Worm (Caenorhabditis elegans) whole organism, early embryonic: ENCODE measurements around the gene puf-5.

Source experiments
- B0310.2 ChIP-seq: sonication (generic microtip); optimal IDR thresholded peaks from 2 replicates; lab custom pipeline; 2016; ENCODE audit warnings: mild to moderate bottlenecking, missing genetic modification characterization, missing compliant biosample characterization
- F13C5.2 ChIP-seq: sonication (generic microtip); optimal IDR thresholded peaks from 2 replicates; lab custom pipeline; 2017; ENCODE audit warnings: mild to moderate bottlenecking, missing genetic modification characterization, inconsistent platforms, missing compliant biosample characterization
- ama-1 ChIP-seq: fragments of 150-350 bp; optimal IDR thresholded peaks from 2 replicates; lab custom pipeline; 2014
- ceh-13 ChIP-seq: fragments of 200-800 bp; sonication (Bioruptor generic); optimal IDR thresholded peaks from 2 replicates; lab custom pipeline; 2018; ENCODE audit warnings: mild to moderate bottlenecking, missing genetic modification characterization, missing compliant biosample characterization
- ets-7 ChIP-seq: sonication (generic microtip); optimal IDR thresholded peaks from 2 replicates; lab custom pipeline; 2016; ENCODE audit warnings: missing genotype, missing genetic modification characterization, missing compliant biosample characterization
- flt-1 ChIP-seq: fragments of 200-800 bp; sonication (Bioruptor generic); IDR thresholded peaks from 2 replicates; pipeline ENCODE4 v1.3.6; 2022; ENCODE audit warnings: missing genetic modification characterization, missing compliant biosample characterization
- hmbx-1 ChIP-seq: sonication (generic microtip); optimal IDR thresholded peaks from 2 replicates; lab custom pipeline; 2016; ENCODE audit warnings: mild to moderate bottlenecking, missing genetic modification characterization, missing compliant biosample characterization
- hnd-1 ChIP-seq: sonication (generic microtip); optimal IDR thresholded peaks from 2 replicates; lab custom pipeline; 2016; ENCODE audit warnings: missing genetic modification characterization, missing compliant biosample characterization
- scrt-1 ChIP-seq: fragments of 200-800 bp; sonication (Bioruptor generic); IDR thresholded peaks from 2 replicates; pipeline ENCODE4 v1.3.6; 2022; ENCODE audit warnings: missing genetic modification characterization, missing compliant biosample characterization
- tbx-11 ChIP-seq: fragments of 200-800 bp; sonication (Bioruptor generic); IDR thresholded peaks from 2 replicates; pipeline ENCODE4 v1.3.6; 2022; ENCODE audit warnings: missing genetic modification characterization, missing compliant biosample characterization
- tbx-37 ChIP-seq: fragments of 200-800 bp; sonication (Bioruptor generic); conservative IDR thresholded peaks from 2 replicates; pipeline ENCODE4 v1.3.6; 2022; ENCODE audit warnings: missing genetic modification reagents, missing genetic modification characterization, missing compliant biosample characterization
- tra-4 ChIP-seq: sonication (generic microtip); optimal IDR thresholded peaks from 2 replicates; lab custom pipeline; 2017; ENCODE audit warnings: missing genetic modification characterization, missing compliant biosample characterization

DNA sequence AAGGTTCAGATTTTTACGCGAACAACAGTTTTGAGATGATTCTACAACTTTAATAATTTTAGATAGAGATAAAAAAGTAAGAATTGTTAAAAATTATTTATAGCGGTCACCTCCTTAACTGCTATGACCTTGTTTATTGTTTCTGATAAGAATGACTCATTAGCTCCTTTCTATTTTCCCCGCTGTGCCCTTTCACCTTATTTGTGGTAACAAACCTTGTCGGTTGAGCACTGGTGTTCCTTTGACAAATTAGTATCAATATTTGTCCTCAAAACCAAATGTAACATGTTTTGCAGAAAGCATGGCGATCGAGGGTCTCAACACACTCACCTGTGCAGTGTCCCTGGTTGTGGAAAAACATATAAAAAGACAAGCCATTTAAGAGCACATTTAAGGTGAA is 51.3 kb downstream of the puf-5 start:
- no peak for TF ChIP-seq ama-1
- TF ChIP-seq tra-4: no peak
- TF ChIP-seq ets-7 (tag; lab: Kevin White, UChicago): no peak
- TF ChIP-seq flt-1 (GFP tag; lab: Robert Waterston, UW): no peak
- TF ChIP-seq tbx-11 (GFP tag; lab: Robert Waterston, UW): no peak
- TF ChIP-seq tbx-37: no peak
- TF ChIP-seq B0310.2 (tag; lab: Kevin White, UChicago): no peak
- TF ChIP-seq hmbx-1 (tag; lab: Kevin White, UChicago): no peak
- no peak for TF ChIP-seq scrt-1 (GFP tag; lab: Robert Waterston, UW)
- TF ChIP-seq hnd-1: no peak
- no peak for TF ChIP-seq ceh-13
- TF ChIP-seq F13C5.2: no peak
